Fruit fly (Drosophila melanogaster) Kc167 (cell line): Measurements from ENCODE around the gene CG32706.

Experiments used
- Myc ChIP-seq: fragments of >200 bp; optimal IDR thresholded peaks from 2 replicates; lab custom pipeline; 2017; ENCODE audit warnings: missing external identifiers
- Sin3A ChIP-seq: fragments of >200 bp; optimal IDR thresholded peaks from 2 replicates; lab custom pipeline; 2018; ENCODE audit warnings: missing external identifiers
- h ChIP-seq: fragments of >200 bp; optimal IDR thresholded peaks from 3 replicates; lab custom pipeline; 2018; ENCODE audit warnings: missing external identifiers
- insv ChIP-seq: fragments of >200 bp; optimal IDR thresholded peaks from 3 replicates; lab custom pipeline; 2018; ENCODE audit warnings: missing external identifiers
- psq ChIP-seq: fragments of >200 bp; optimal IDR thresholded peaks from 2 replicates; lab custom pipeline; 2017; ENCODE audit warnings: missing external identifiers
- ttk ChIP-seq: sonication (Bioruptor generic); optimal IDR thresholded peaks from 2 replicates; lab custom pipeline; 2017; ENCODE audit warnings: missing external identifiers

DNA sequence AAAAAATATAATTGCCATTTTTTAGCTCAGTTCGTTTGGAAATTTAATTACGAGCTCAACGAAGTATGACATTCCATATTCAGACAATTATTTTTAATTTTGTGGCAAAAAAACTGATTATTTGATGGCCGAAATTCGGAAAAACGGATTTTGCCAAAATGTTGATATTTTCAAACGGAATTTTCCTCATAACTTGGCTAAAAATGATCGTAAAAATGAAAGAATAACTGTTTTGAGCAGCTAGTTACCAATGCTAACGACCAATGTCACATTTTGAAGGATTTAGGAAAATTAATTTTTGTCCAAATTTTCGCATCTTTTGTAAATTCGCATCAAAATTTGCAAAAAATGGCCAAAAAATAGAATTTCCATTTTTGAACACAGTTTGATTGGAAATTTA lies 6.1 kb downstream of the CG32706 start:
- TF ChIP-seq ttk (lab: Kevin White, UChicago) (no peak), psq (lab: Kevin White, UChicago) (no peak), Myc (lab: Kevin White, UChicago) (no peak), Sin3A (no peak), h (lab: Kevin White, UChicago) (no peak), insv (lab: Kevin White, UChicago) (no peak)
